Fruit fly (Drosophila melanogaster) whole organism, embryonic: Measurements from ENCODE around the gene CG12783.

Experiments
- Bgb ChIP-seq: fragments of 200-800 bp; sonication (Bioruptor generic); IDR thresholded peaks from 2 replicates; pipeline ENCODE4 v1.3.6; 2022; ENCODE audit warnings: missing biosample characterization, missing genetic modification characterization; ENCODE audit not compliant: partially characterized antibody
- CG1024 ChIP-seq: fragments of 200-800 bp; sonication (Bioruptor generic); IDR thresholded peaks from 2 replicates; pipeline ENCODE4 v1.3.6; 2022; ENCODE audit warnings: missing biosample characterization, missing genetic modification characterization
- CG10274 ChIP-seq: fragments of 200-800 bp; sonication (Bioruptor generic); optimal IDR thresholded peaks from 3 replicates; lab custom pipeline; 2017; ENCODE audit warnings: missing biosample characterization, mild to moderate bottlenecking, missing genetic modification characterization
- CG12659 ChIP-seq: fragments of 200-800 bp; sonication (Bioruptor generic); optimal IDR thresholded peaks from 3 replicates; lab custom pipeline; 2017; ENCODE audit warnings: mild to moderate bottlenecking, missing biosample characterization, missing genetic modification reagents, missing genetic modification characterization
- CG13287 ChIP-seq: fragments of 200-800 bp; sonication (Bioruptor generic); IDR thresholded peaks from 2 replicates; pipeline ENCODE4 v1.3.6; 2022; ENCODE audit warnings: missing biosample characterization, missing genetic modification characterization; ENCODE audit not compliant: partially characterized antibody
- CG13775 ChIP-seq: fragments of 200-800 bp; sonication (Bioruptor generic); optimal IDR thresholded peaks from 3 replicates; lab custom pipeline; 2017; ENCODE audit warnings: missing biosample characterization, mild to moderate bottlenecking, missing genetic modification characterization
- CG1603 ChIP-seq: fragments of 200-800 bp; sonication (Bioruptor generic); optimal IDR thresholded peaks from 2 replicates; lab custom pipeline; 2019; ENCODE audit warnings: missing biosample characterization, mild to moderate bottlenecking, missing genetic modification characterization, moderate library complexity
- CG17361 ChIP-seq: fragments of 200-800 bp; sonication (Bioruptor generic); IDR thresholded peaks from 3 replicates; pipeline ENCODE4 v1.3.6; 2022; ENCODE audit warnings: missing biosample characterization, missing genetic modification characterization
- CG18599 ChIP-seq: fragments of 200-800 bp; sonication (Bioruptor generic); optimal IDR thresholded peaks from 3 replicates; lab custom pipeline; 2017; ENCODE audit warnings: missing biosample characterization, missing genetic modification characterization, mild to moderate bottlenecking, moderate library complexity, missing genetic modification reagents
- CG2889 ChIP-seq: fragments of 200-800 bp; sonication (Bioruptor generic); IDR thresholded peaks from 3 replicates; pipeline ENCODE4 v1.3.6; 2022; ENCODE audit warnings: missing biosample characterization, missing genetic modification characterization
- CG30403 ChIP-seq: fragments of 200-800 bp; sonication (Bioruptor generic); optimal IDR thresholded peaks from 3 replicates; lab custom pipeline; 2016; ENCODE audit warnings: missing biosample characterization, missing genetic modification characterization
- CG3838 ChIP-seq: fragments of 200-800 bp; sonication (Bioruptor generic); optimal IDR thresholded peaks from 3 replicates; lab custom pipeline; 2016; ENCODE audit warnings: missing biosample characterization, missing genetic modification characterization
- CG4820 ChIP-seq: fragments of 200-800 bp; sonication (Bioruptor generic); optimal IDR thresholded peaks from 3 replicates; lab custom pipeline; 2016; ENCODE audit warnings: missing biosample characterization, missing genetic modification characterization
- CG6272 ChIP-seq: fragments of 200-800 bp; sonication (Bioruptor generic); IDR thresholded peaks from 2 replicates; pipeline ENCODE4 v1.3.6; 2022; ENCODE audit warnings: missing biosample characterization, missing genetic modification characterization
- CG7372 ChIP-seq: fragments of 200-800 bp; sonication (Bioruptor generic); IDR thresholded peaks from 2 replicates; pipeline ENCODE4 v1.3.6; 2022; ENCODE audit warnings: missing biosample characterization, missing genetic modification characterization
- CG9817 ChIP-seq: fragments of 200-800 bp; sonication (Bioruptor generic); optimal IDR thresholded peaks from 2 replicates; lab custom pipeline; 2018; ENCODE audit warnings: missing biosample characterization, mild to moderate bottlenecking, missing genetic modification characterization, moderate library complexity
- Chrac-16 ChIP-seq: fragments of 200-800 bp; sonication (Bioruptor generic); optimal IDR thresholded peaks from 3 replicates; lab custom pipeline; 2016; ENCODE audit warnings: missing biosample characterization, missing genetic modification characterization
- Deaf1 ChIP-seq: fragments of 200-800 bp; optimal IDR thresholded peaks from 3 replicates; lab custom pipeline; 2019; ENCODE audit warnings: missing biosample characterization, mild to moderate bottlenecking, missing genetic modification characterization, moderate library complexity
- Doc2 ChIP-seq: fragments of 200-800 bp; sonication (Bioruptor generic); IDR thresholded peaks from 2 replicates; pipeline ENCODE4 v1.3.6; 2022; ENCODE audit warnings: missing biosample characterization, missing genetic modification characterization
- Drgx ChIP-seq: fragments of 200-800 bp; sonication (Bioruptor generic); IDR thresholded peaks from 2 replicates; pipeline ENCODE4 v1.3.6; 2022; ENCODE audit warnings: missing biosample characterization, missing genetic modification characterization
- E2f1 ChIP-seq: fragments of 200-800 bp; sonication (Bioruptor generic); IDR thresholded peaks from 2 replicates; pipeline ENCODE4 v1.3.6; 2022; ENCODE audit warnings: missing biosample characterization, missing genetic modification characterization
- Fer1 ChIP-seq: fragments of 200-800 bp; sonication (Bioruptor generic); optimal IDR thresholded peaks from 2 replicates; lab custom pipeline; 2017; ENCODE audit warnings: missing biosample characterization, mild to moderate bottlenecking, missing genetic modification characterization
- HmgZ ChIP-seq: fragments of 200-800 bp; sonication (Bioruptor generic); optimal IDR thresholded peaks from 2 replicates; lab custom pipeline; 2018; ENCODE audit warnings: missing biosample characterization, mild to moderate bottlenecking, missing genetic modification characterization
- Hr39 ChIP-seq: fragments of >200 bp; optimal IDR thresholded peaks from 2 replicates; lab custom pipeline; 2017
- Hsf ChIP-seq: fragments of 200-800 bp; sonication (Bioruptor generic); optimal IDR thresholded peaks from 3 replicates; lab custom pipeline; 2016; ENCODE audit warnings: missing biosample characterization, missing genetic modification characterization
- Lpt ChIP-seq: fragments of >200 bp; optimal IDR thresholded peaks from 2 replicates; lab custom pipeline; 2018; ENCODE audit warnings: missing biosample characterization, missing genetic modification characterization
- Mad ChIP-seq: fragments of 200-800 bp; sonication (Bioruptor generic); optimal IDR thresholded peaks from 2 replicates; lab custom pipeline; 2016; ENCODE audit warnings: missing biosample characterization, missing genetic modification characterization
- Max ChIP-seq: fragments of 200-800 bp; sonication (Bioruptor generic); optimal IDR thresholded peaks from 2 replicates; lab custom pipeline; 2016; ENCODE audit warnings: missing biosample characterization, mild to moderate bottlenecking, missing genetic modification characterization
- Nf-YC ChIP-seq: fragments of 200-800 bp; optimal IDR thresholded peaks from 3 replicates; lab custom pipeline; 2019; ENCODE audit warnings: missing biosample characterization, mild to moderate bottlenecking, missing genetic modification characterization, moderate library complexity
- Pdp1 ChIP-seq, 2 experiments: fragments of 200-800 bp; sonication (Bioruptor generic); optimal IDR thresholded peaks; 3 replicates each; lab custom pipeline; 2016; ENCODE audit warnings: missing biosample characterization in 2 of 2, missing genetic modification characterization in 2 of 2, mild to moderate bottlenecking in 1 of 2, moderate library complexity in 1 of 2
- Ravus ChIP-seq: fragments of 200-800 bp; sonication (Bioruptor generic); IDR thresholded peaks from 2 replicates; pipeline ENCODE4 v1.3.6; 2022; ENCODE audit warnings: missing biosample characterization, missing genetic modification characterization
- Tbp ChIP-seq: fragments of >200 bp; optimal IDR thresholded peaks from 2 replicates; lab custom pipeline; 2018; ENCODE audit warnings: missing biosample characterization, missing genetic modification characterization
- ac ChIP-seq: fragments of 200-800 bp; sonication (Bioruptor generic); optimal IDR thresholded peaks from 3 replicates; lab custom pipeline; 2017; ENCODE audit warnings: missing biosample characterization, mild to moderate bottlenecking, missing genetic modification characterization
- bab2 ChIP-seq: fragments of 200-800 bp; sonication (Bioruptor generic); optimal IDR thresholded peaks from 2 replicates; lab custom pipeline; 2016; ENCODE audit warnings: missing biosample characterization, missing genetic modification characterization
- dimm ChIP-seq: fragments of 200-800 bp; sonication (Bioruptor generic); IDR thresholded peaks from 2 replicates; pipeline ENCODE4 v1.3.6; 2022; ENCODE audit warnings: missing biosample characterization, missing genetic modification characterization
- dpn ChIP-seq, 2 experiments: fragments of 200-800 bp; sonication (Bioruptor generic); optimal IDR thresholded peaks; 3 replicates each; lab custom pipeline; 2016; ENCODE audit warnings: missing biosample characterization in 2 of 2, missing genetic modification characterization in 2 of 2
- emc ChIP-seq: fragments of 200-800 bp; sonication (Bioruptor generic); optimal IDR thresholded peaks from 2 replicates; lab custom pipeline; 2016; ENCODE audit warnings: missing biosample characterization, missing genetic modification characterization
- grau ChIP-seq: fragments of 200-800 bp; optimal IDR thresholded peaks from 3 replicates; lab custom pipeline; 2019; ENCODE audit warnings: missing biosample characterization, mild to moderate bottlenecking, missing genetic modification characterization, moderate library complexity
- kah ChIP-seq: fragments of 200-800 bp; sonication (Bioruptor generic); optimal IDR thresholded peaks from 2 replicates; lab custom pipeline; 2018; ENCODE audit warnings: missing biosample characterization, mild to moderate bottlenecking, missing genetic modification characterization
- lmd ChIP-seq: fragments of 200-800 bp; sonication (Bioruptor generic); IDR thresholded peaks from 2 replicates; pipeline ENCODE4 v1.3.6; 2022; ENCODE audit warnings: missing biosample characterization, missing genetic modification characterization
- repo ChIP-seq: fragments of 200-800 bp; sonication (Bioruptor generic); optimal IDR thresholded peaks from 2 replicates; lab custom pipeline; 2016; ENCODE audit warnings: missing biosample characterization, missing genetic modification characterization
- sc ChIP-seq, 3 experiments: fragments of >200 bp in 2 of 3; fragments of 200-800 bp in 1 of 3; sonication (Bioruptor generic) in 1 of 3; optimal IDR thresholded peaks; 2 replicates in 2 of 3; 3 replicates in 1 of 3; lab custom pipeline; 2017; ENCODE audit warnings: mild to moderate bottlenecking in 1 of 3, missing biosample characterization in 1 of 3, missing genetic modification characterization in 1 of 3, missing genetic modification reagents in 1 of 3
- sisA ChIP-seq: fragments of 200-800 bp; sonication (Bioruptor generic); IDR thresholded peaks from 2 replicates; pipeline ENCODE4 v1.3.6; 2022; ENCODE audit warnings: missing biosample characterization, missing genetic modification characterization
- stc ChIP-seq: fragments of 200-800 bp; sonication (Bioruptor generic); IDR thresholded peaks from 2 replicates; pipeline ENCODE4 v1.3.6; 2022; ENCODE audit warnings: missing biosample characterization, missing genetic modification characterization
- wor ChIP-seq: fragments of 200-800 bp; sonication (Bioruptor generic); IDR thresholded peaks from 2 replicates; pipeline ENCODE4 v1.3.6; 2022; ENCODE audit warnings: missing biosample characterization, missing genetic modification characterization

CG12783 gene

DNA sequence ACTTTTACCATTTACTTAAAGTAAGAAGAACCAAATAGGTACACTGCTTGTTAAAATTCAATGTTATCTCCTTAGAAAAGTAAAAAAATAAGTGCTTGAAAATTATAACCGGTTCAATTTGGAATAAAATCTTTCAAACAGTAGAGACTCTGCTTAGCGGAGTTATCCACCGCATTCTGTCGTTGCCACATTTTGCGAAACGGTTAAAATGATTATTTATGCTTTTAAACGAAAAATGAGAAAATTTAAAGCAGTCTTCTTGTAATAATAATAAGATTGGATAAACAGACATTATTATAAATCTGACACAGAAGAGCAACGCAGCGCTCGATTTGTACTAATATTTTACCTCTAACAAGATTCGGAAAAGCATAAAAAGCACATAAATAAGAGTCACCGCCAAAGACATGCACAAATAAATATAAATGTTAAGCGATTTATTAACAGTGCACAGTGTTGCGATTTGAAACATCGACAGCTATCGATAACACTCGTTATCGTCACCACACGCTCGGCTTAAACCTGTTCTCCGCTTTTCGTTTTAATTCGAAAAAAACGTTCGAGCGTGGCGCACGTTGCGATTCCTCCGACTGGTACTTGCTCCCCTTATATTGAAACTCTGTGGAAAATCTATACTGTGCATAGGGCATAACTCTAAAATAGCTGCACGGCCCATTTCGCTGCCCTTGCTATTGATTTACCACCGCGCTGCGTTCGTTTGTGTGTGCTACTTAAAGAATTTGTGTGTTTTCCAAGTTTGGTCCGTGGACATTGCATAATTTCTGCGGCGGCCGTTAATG, 11.8 kb upstream of the CG12783 start, which contains the start of gene Fas1 (continued):
- TF ChIP-seq CG1603 (tag; lab: Kevin White, UChicago) = peak; percentile 5
- no peak for TF ChIP-seq Fer1 (GFP tag; lab: Kevin White, UChicago)
- TF ChIP-seq Ravus (GFP tag; lab: Robert Waterston, UW) = no peak
- TF ChIP-seq CG4820 (GFP tag; lab: Kevin White, UChicago) = no peak
- no peak for TF ChIP-seq Hsf (GFP tag; lab: Kevin White, UChicago)
- no peak for TF ChIP-seq grau (tag; lab: Kevin White, UChicago)
- TF ChIP-seq ac = no peak
- peak; percentile 44 for TF ChIP-seq CG12659 (GFP tag; lab: Kevin White, UChicago)
- TF ChIP-seq CG30403 (GFP tag; lab: Kevin White, UChicago) = peak; percentile 2
- TF ChIP-seq CG7372 = no peak
- no peak for TF ChIP-seq Lpt
- TF ChIP-seq Chrac-16 (GFP tag; lab: Kevin White, UChicago) = no peak
- TF ChIP-seq repo = no peak
- peak; percentile 36 for TF ChIP-seq HmgZ (tag; lab: Kevin White, UChicago)
- TF ChIP-seq CG3838 (GFP tag; lab: Kevin White, UChicago) = no peak
- TF ChIP-seq CG13775 (GFP tag; lab: Kevin White, UChicago) = no peak
- no peak for TF ChIP-seq E2f1
- TF ChIP-seq Nf-YC = no peak
- no peak for TF ChIP-seq bab2 (GFP tag; lab: Kevin White, UChicago)
- TF ChIP-seq CG10274 = no peak
- TF ChIP-seq CG9817 (tag; lab: Kevin White, UChicago) = no peak
- no peak for TF ChIP-seq CG1024 (GFP tag; lab: Robert Waterston, UW)
- peak in 1 of 2 experiments; percentile 83 for TF ChIP-seq Pdp1 (GFP tag; optimal IDR thresholded peaks at IDR 0.05; lab: Kevin White, UChicago)
- no peak for TF ChIP-seq dimm (GFP tag; lab: Robert Waterston, UW)
- TF ChIP-seq Bgb = peak; percentile 71
- no peak for TF ChIP-seq Max (GFP tag; lab: Kevin White, UChicago)
- TF ChIP-seq CG18599 (GFP tag; lab: Kevin White, UChicago) = peak; percentile 0
- TF ChIP-seq dpn (GFP tag; optimal IDR thresholded peaks at IDR 0.05; lab: Kevin White, UChicago) = no peak
- TF ChIP-seq lmd = no peak
- peak; percentile 70 for TF ChIP-seq Deaf1 (tag; lab: Kevin White, UChicago)
- TF ChIP-seq wor (GFP tag; lab: Robert Waterston, UW) = no peak
- TF ChIP-seq CG17361 (GFP tag; lab: Robert Waterston, UW) = no peak
- TF ChIP-seq CG13287 (GFP tag; lab: Robert Waterston, UW) = peak; percentile 71
- TF ChIP-seq CG2889 = no peak
- peak; percentile 9; the same call in 1 of the 2 replicates for TF ChIP-seq stc (GFP tag; lab: Robert Waterston, UW)
- TF ChIP-seq Mad = no peak
- TF ChIP-seq sisA (GFP tag; lab: Robert Waterston, UW) = no peak
- TF ChIP-seq Doc2 = no peak
- TF ChIP-seq Tbp (GFP tag; lab: Kevin White, UChicago) = no peak
- no peak for TF ChIP-seq Hr39 (lab: Kevin White, UChicago)
- TF ChIP-seq emc = no peak
- no peak for TF ChIP-seq kah (GFP tag; lab: Kevin White, UChicago)
- no peak for TF ChIP-seq sc (optimal IDR thresholded peaks at IDR 0.05; lab: Kevin White, UChicago)
- TF ChIP-seq sc (GFP tag; optimal IDR thresholded peaks at IDR 0.05; lab: Kevin White, UChicago) = no peak
- peak; percentile 29; the same call in 1 of the 2 replicates for TF ChIP-seq Drgx (GFP tag; lab: Robert Waterston, UW)
- no peak for TF ChIP-seq CG6272 (GFP tag; lab: Robert Waterston, UW)
